Worm (Caenorhabditis elegans) whole organism, young adult: Measurements from ENCODE around the gene K09H11.15.

ENCODE experiments used
- B0261.1 ChIP-seq: sonication (generic microtip); optimal IDR thresholded peaks from 2 replicates; lab custom pipeline; 2016; ENCODE audit warnings: mild to moderate bottlenecking, missing genetic modification characterization, moderate library complexity, missing compliant biosample characterization
- B0336.3 ChIP-seq: fragments of 200-800 bp; sonication (Bioruptor generic); IDR thresholded peaks from 2 replicates; pipeline ENCODE4 v1.3.6; 2022; ENCODE audit warnings: missing genetic modification characterization, missing compliant biosample characterization
- C06A6.2 ChIP-seq: fragments of 200-800 bp; sonication (Bioruptor generic); conservative IDR thresholded peaks from 2 replicates; pipeline ENCODE4 v1.3.6; 2022; ENCODE audit warnings: missing genetic modification characterization, missing compliant biosample characterization
- D2030.7 ChIP-seq: fragments of 200-800 bp; sonication (Bioruptor generic); IDR thresholded peaks from 2 replicates; pipeline ENCODE4 v1.3.6; 2022; ENCODE audit warnings: missing genetic modification reagents, missing genetic modification characterization, missing compliant biosample characterization
- F22D6.2 ChIP-seq: sonication (generic microtip); optimal IDR thresholded peaks from 2 replicates; lab custom pipeline; 2016; ENCODE audit warnings: mild to moderate bottlenecking, missing genetic modification characterization, missing compliant biosample characterization
- F23B12.7 ChIP-seq: sonication (generic microtip); optimal IDR thresholded peaks from 2 replicates; lab custom pipeline; 2017; ENCODE audit warnings: missing genetic modification characterization, mild to moderate bottlenecking, missing compliant biosample characterization, antibody characterized with exemption, moderate library complexity; ENCODE audit not compliant: insufficient read depth
- Y53F4B.3 ChIP-seq: fragments of 200-800 bp; sonication (Bioruptor generic); IDR thresholded peaks from 2 replicates; pipeline ENCODE4 v1.3.6; 2022; ENCODE audit warnings: missing genetic modification reagents, missing genetic modification characterization, missing compliant biosample characterization
- Y79H2A.3 ChIP-seq: fragments of 200-800 bp; sonication (Bioruptor generic); conservative IDR thresholded peaks from 2 replicates; pipeline ENCODE4 v1.3.6; 2022; ENCODE audit warnings: missing genetic modification reagents, missing genetic modification characterization, missing compliant biosample characterization
- ama-1 ChIP-seq, 3 experiments: fragments of 150-350 bp in 1 of 3; sonication (generic microtip) in 2 of 3; optimal IDR thresholded peaks; 2 replicates each; lab custom pipeline; 2014 to 2018; ENCODE audit warnings: missing biosample characterization in 2 of 3, missing genetic modification characterization in 2 of 3, missing genetic modification reagents in 2 of 3
- atf-7 ChIP-seq: sonication (generic microtip); optimal IDR thresholded peaks from 2 replicates; lab custom pipeline; 2017; ENCODE audit warnings: mild to moderate bottlenecking, missing genetic modification characterization, missing compliant biosample characterization
- athp-1 ChIP-seq: sonication (generic microtip); optimal IDR thresholded peaks from 2 replicates; lab custom pipeline; 2017; ENCODE audit warnings: mild to moderate bottlenecking, missing genetic modification characterization, missing compliant biosample characterization
- bed-2 ChIP-seq: fragments of 200-800 bp; sonication (Bioruptor generic); IDR thresholded peaks from 2 replicates; pipeline ENCODE4 v1.3.6; 2022; ENCODE audit warnings: missing genetic modification reagents, missing genetic modification characterization, missing compliant biosample characterization
- ceh-27 ChIP-seq: fragments of 200-800 bp; sonication (Bioruptor generic); optimal IDR thresholded peaks from 2 replicates; lab custom pipeline; 2018; ENCODE audit warnings: mild to moderate bottlenecking, missing genetic modification characterization, moderate library complexity, missing compliant biosample characterization
- dpl-1 ChIP-seq: fragments of 150-350 bp; optimal IDR thresholded peaks from 2 replicates; lab custom pipeline; 2014; ENCODE audit warnings: missing biosample characterization, missing genetic modification reagents, missing genetic modification characterization
- hlh-12 ChIP-seq: sonication (generic microtip); optimal IDR thresholded peaks from 2 replicates; lab custom pipeline; 2016; ENCODE audit warnings: missing genetic modification characterization, missing compliant biosample characterization
- hmg-1.2 ChIP-seq: fragments of 200-800 bp; sonication (Bioruptor generic); IDR thresholded peaks from 2 replicates; pipeline ENCODE4 v1.3.6; 2022; ENCODE audit warnings: missing genetic modification reagents, missing genetic modification characterization, missing compliant biosample characterization
- hmg-20 ChIP-seq: fragments of 200-800 bp; sonication (Bioruptor generic); IDR thresholded peaks from 2 replicates; pipeline ENCODE4 v1.3.6; 2022; ENCODE audit warnings: missing genetic modification reagents, missing genetic modification characterization, missing compliant biosample characterization
- lin-54 ChIP-seq: fragments of 200-800 bp; sonication (Bioruptor generic); optimal IDR thresholded peaks from 2 replicates; lab custom pipeline; 2018; ENCODE audit warnings: mild to moderate bottlenecking, missing genetic modification characterization, missing compliant biosample characterization
- lsl-1 ChIP-seq: fragments of 200-800 bp; sonication (Bioruptor generic); optimal IDR thresholded peaks from 2 replicates; lab custom pipeline; 2018; ENCODE audit warnings: mild to moderate bottlenecking, missing genetic modification characterization, moderate library complexity, missing compliant biosample characterization
- madf-3 ChIP-seq: fragments of 200-800 bp; sonication (Bioruptor generic); IDR thresholded peaks from 2 replicates; pipeline ENCODE4 v1.3.6; 2022; ENCODE audit warnings: missing genetic modification reagents, missing genetic modification characterization, missing compliant biosample characterization
- mes-4 ChIP-seq: sonication (generic microtip); optimal IDR thresholded peaks from 2 replicates; lab custom pipeline; 2016; ENCODE audit warnings: missing genotype, missing genetic modification characterization, missing compliant biosample characterization
- nhr-120 ChIP-seq: fragments of 200-800 bp; sonication (Bioruptor generic); IDR thresholded peaks from 2 replicates; pipeline ENCODE4 v1.3.6; 2022; ENCODE audit warnings: missing genetic modification characterization, missing compliant biosample characterization
- nhr-80 ChIP-seq: sonication (generic microtip); optimal IDR thresholded peaks from 2 replicates; lab custom pipeline; 2016; ENCODE audit warnings: missing genetic modification characterization, missing compliant biosample characterization
- snpc-3.4 ChIP-seq: sonication (generic microtip); optimal IDR thresholded peaks from 2 replicates; lab custom pipeline; 2017; ENCODE audit warnings: missing genetic modification characterization, mild to moderate bottlenecking, missing compliant biosample characterization, antibody characterized with exemption, moderate library complexity, missing genotype, missing genetic modification reagents
- sptf-2 ChIP-seq: fragments of 200-800 bp; sonication (Bioruptor generic); optimal IDR thresholded peaks from 2 replicates; lab custom pipeline; 2018; ENCODE audit warnings: mild to moderate bottlenecking, missing genetic modification characterization, missing compliant biosample characterization
- tbx-9 ChIP-seq: sonication (generic microtip); optimal IDR thresholded peaks from 2 replicates; lab custom pipeline; 2016; ENCODE audit warnings: borderline replicate concordance, missing genetic modification characterization, inconsistent platforms, missing compliant biosample characterization
- xnd-1 ChIP-seq: sonication (generic microtip); optimal IDR thresholded peaks from 2 replicates; lab custom pipeline; 2016; ENCODE audit warnings: missing genotype, missing genetic modification reagents, missing genetic modification characterization, missing compliant biosample characterization
- zfh-2 ChIP-seq: fragments of 200-800 bp; sonication (Bioruptor generic); conservative IDR thresholded peaks from 2 replicates; pipeline ENCODE4 v1.3.6; 2022; ENCODE audit warnings: missing genetic modification reagents, missing genetic modification characterization, missing compliant biosample characterization
- zim-3 ChIP-seq: sonication (generic microtip); optimal IDR thresholded peaks from 2 replicates; lab custom pipeline; 2017; ENCODE audit warnings: mild to moderate bottlenecking, missing genetic modification characterization, moderate library complexity, missing compliant biosample characterization
- ztf-22 ChIP-seq: fragments of 200-800 bp; sonication (Bioruptor generic); optimal IDR thresholded peaks from 2 replicates; lab custom pipeline; 2018; ENCODE audit warnings: mild to moderate bottlenecking, missing genetic modification characterization, moderate library complexity, missing compliant biosample characterization
- ztf-26 ChIP-seq: sonication (generic microtip); optimal IDR thresholded peaks from 2 replicates; lab custom pipeline; 2017; ENCODE audit warnings: missing genetic modification characterization, missing compliant biosample characterization
- ztf-28 ChIP-seq: fragments of 200-800 bp; sonication (Bioruptor generic); IDR thresholded peaks from 2 replicates; pipeline ENCODE4 v1.3.6; 2022; ENCODE audit warnings: missing genetic modification reagents, missing genetic modification characterization, missing compliant biosample characterization
- ztf-3 ChIP-seq: fragments of 200-800 bp; sonication (Bioruptor generic); optimal IDR thresholded peaks from 2 replicates; lab custom pipeline; 2018; ENCODE audit warnings: mild to moderate bottlenecking, missing genetic modification characterization, missing compliant biosample characterization

The K09H11.15 gene

DNA sequence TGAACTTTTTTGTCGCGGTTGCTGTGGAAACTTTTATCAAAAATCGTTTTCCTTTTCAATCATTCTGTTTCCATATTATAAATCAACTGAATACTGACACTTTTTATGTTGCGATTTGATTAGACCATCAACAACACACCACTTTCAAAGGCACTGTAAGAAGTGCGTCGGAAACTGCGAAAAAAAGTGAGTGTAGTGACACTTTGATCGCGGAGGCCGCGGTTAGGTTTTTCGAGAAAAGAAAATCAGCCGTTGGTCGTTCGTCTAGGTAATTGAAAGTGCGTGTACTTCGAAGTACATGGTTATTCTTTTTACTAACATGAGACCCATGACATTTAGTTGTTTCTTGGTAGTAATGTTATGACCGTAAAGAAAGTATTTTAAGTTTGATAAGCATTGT, 35.0 kb downstream of the K09H11.15 start:
- TF ChIP-seq nhr-80 (tag; lab: Kevin White, UChicago) (peak; percentile 23), ztf-26 (tag; lab: Kevin White, UChicago) (peak; percentile 13), F22D6.2 (no peak), madf-3 (GFP tag; lab: Robert Waterston, UW) (no peak)

DNA sequence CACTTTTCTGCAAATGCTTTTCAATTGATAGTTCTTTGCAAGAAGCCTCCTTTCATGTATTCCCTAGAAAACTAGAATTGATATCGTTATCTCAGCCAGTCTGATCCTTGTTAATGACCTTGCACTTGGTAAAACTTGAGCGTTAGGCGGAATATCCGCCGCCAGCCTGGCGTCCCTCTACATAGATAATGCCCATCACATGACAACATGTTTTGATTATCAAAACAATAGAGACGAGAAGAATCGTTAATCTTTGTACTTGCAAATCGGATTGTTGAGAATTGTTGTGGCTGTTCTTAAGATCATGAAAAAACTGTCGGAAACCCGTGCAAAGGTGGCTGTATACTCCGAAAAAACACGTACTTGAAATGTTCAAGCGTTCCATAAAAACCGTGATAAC, 37.1 kb downstream of the K09H11.15 start:
- TF ChIP-seq D2030.7 (GFP tag; lab: Robert Waterston, UW) (no peak), sptf-2 (GFP tag; lab: Kevin White, UChicago) (no peak), tbx-9 (tag; lab: Kevin White, UChicago) (no peak), hlh-12 (no peak), lin-54 (GFP tag; lab: Kevin White, UChicago) (no peak), atf-7 (tag; lab: Kevin White, UChicago) (no peak), lsl-1 (GFP tag; lab: Kevin White, UChicago) (no peak), ceh-27 (no peak), athp-1 (tag; lab: Kevin White, UChicago) (no peak), Y53F4B.3 (no peak), B0261.1 (no peak), B0336.3 (GFP tag; lab: Robert Waterston, UW) (no peak), ztf-22 (GFP tag; lab: Kevin White, UChicago) (no peak), mes-4 (tag; lab: Kevin White, UChicago) (no peak), F23B12.7 (tag; lab: Kevin White, UChicago) (no peak), ztf-28 (GFP tag; lab: Robert Waterston, UW) (no peak), zim-3 (tag; lab: Kevin White, UChicago) (no peak), hmg-20 (GFP tag; lab: Robert Waterston, UW) (no peak)

DNA sequence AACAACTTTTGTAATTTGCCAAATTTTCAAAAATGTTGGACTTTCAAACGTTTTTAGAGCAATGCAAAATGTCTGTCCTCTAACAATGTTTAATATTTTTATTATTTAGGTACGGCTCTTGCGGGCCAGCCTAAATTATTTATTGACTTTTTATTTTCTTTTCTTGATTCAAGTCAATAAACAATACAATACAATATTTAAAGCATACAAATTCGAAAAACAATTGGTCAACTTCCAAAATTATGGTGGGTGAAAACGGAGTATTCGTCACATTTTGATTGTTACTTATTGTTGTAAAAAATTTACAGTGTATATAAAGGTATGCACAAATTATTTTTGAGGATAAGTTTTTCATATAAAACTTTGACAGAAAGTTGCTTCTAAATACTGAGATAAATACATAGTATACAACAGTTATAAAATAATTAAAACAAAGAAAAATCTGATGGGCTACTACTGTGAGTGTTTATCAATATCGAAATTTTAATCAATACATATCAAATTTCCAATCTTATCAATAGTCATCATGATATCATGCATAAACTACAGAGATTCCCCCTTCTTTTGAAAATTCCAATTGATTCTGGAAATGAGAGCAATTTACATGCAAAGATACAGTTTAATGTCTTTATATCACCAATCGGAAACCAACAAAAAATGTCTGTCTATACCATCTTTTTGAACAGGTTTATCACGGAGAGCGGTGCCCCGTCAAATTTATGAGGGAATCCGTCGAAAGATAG, 38.8 kb downstream of the K09H11.15 start, which contains the start of gene F25B4.8:
TSS of gene F25B4.8 (minus strand) at position 51 of the 743 bp plus-strand sequence.
- TF ChIP-seq hmg-1.2 (GFP tag; lab: Robert Waterston, UW) (no peak), hmg-20 (GFP tag; lab: Robert Waterston, UW) (no peak), ztf-3 (GFP tag; lab: Kevin White, UChicago) (no peak), sptf-2 (GFP tag; lab: Kevin White, UChicago) (no peak), ama-1 (optimal IDR thresholded peaks at IDR 0.05; lab: Kevin White, UChicago) (no peak), ama-1 (GFP tag; optimal IDR thresholded peaks at IDR 0.05; lab: Kevin White, UChicago) (no peak), bed-2 (GFP tag; lab: Robert Waterston, UW) (no peak), nhr-120 (GFP tag; lab: Robert Waterston, UW) (no peak), Y79H2A.3 (GFP tag; lab: Robert Waterston, UW) (no peak), C06A6.2 (GFP tag; lab: Robert Waterston, UW) (no peak), xnd-1 (tag; lab: Kevin White, UChicago) (no peak), zfh-2 (GFP tag; lab: Robert Waterston, UW) (no peak), snpc-3.4 (tag; lab: Kevin White, UChicago) (no peak), dpl-1 (no peak)
